Worm (Caenorhabditis elegans): ENCODE measurements around the gene F10D7.5.

ce11 chrX:17390531-17390930 is 884 bp downstream of the F10D7.5 start:
- TF ChIP-seq him-1 (tag; optimal IDR thresholded peaks at IDR 0.05), result no peak
- TF ChIP-seq dao-5 (tag; optimal IDR thresholded peaks at IDR 0.05), result no peak

Measured in whole organism, L4/young adult.